Fruit fly (Drosophila melanogaster): Measurements from ENCODE around the gene pum.

pum gene

DNA sequence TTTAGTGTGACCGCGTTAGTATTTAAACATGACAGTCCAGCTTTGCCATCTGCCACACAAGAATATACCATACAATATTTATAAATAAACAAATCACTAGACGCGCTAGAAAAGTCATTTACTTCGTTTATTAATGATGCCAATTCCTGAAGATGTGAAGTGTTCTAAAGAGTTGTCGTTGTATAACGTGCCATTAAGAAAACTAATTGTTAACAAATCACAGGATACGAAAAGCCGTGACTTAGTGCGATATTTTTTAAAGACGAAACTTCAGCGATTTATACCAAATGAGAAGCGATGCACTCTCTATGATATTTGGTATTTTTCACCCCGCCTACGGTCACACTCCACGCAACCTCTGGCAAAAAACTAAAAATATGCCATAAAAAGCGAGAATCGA, 198.0 kb downstream of the pum start, which contains the start of gene neur (continued):
- TF ChIP-seq CG34224 (GFP tag; IDR thresholded peaks at IDR 0.05; ENCODE audit: partially characterized antibody) (peak; percentile 59), kni (GFP tag; optimal IDR thresholded peaks at IDR 0.05) (no peak), gfzf (GFP tag; optimal IDR thresholded peaks at IDR 0.05) (peak; percentile 91), hth (optimal IDR thresholded peaks at IDR 0.05) (no peak), Mes4 (GFP tag; optimal IDR thresholded peaks at IDR 0.05) (peak; percentile 26), MBD-R2 (GFP tag; IDR thresholded peaks at IDR 0.05) (peak; percentile 57), ham (GFP tag; IDR thresholded peaks at IDR 0.05) (no peak), danr (GFP tag; IDR thresholded peaks at IDR 0.05) (no peak), CG5245 (GFP tag; optimal IDR thresholded peaks at IDR 0.05) (no peak), fu2 (GFP tag; optimal IDR thresholded peaks at IDR 0.05) (no peak), CG8944 (GFP tag; optimal IDR thresholded peaks at IDR 0.05) (no peak), fd102C (GFP tag; optimal IDR thresholded peaks at IDR 0.05) (no peak), ATbp (GFP tag; optimal IDR thresholded peaks at IDR 0.05) (no peak), NC2β (GFP tag; optimal IDR thresholded peaks at IDR 0.05) (peak; percentile 26), disco-r (GFP tag; optimal IDR thresholded peaks at IDR 0.05) (no peak), CG10274 (GFP tag; optimal IDR thresholded peaks at IDR 0.05) (no peak), CG4328 (GFP tag; optimal IDR thresholded peaks at IDR 0.05) (peak; percentile 15), slbo (GFP tag; IDR thresholded peaks at IDR 0.05) (peak; percentile 39; the same call in 1 of the 2 replicates), seq (GFP tag; IDR thresholded peaks at IDR 0.05) (no peak), Side (GFP tag; optimal IDR thresholded peaks at IDR 0.05) (peak; percentile 32), pnt (GFP tag; optimal IDR thresholded peaks at IDR 0.05) (no peak), tup (GFP tag; optimal IDR thresholded peaks at IDR 0.05) (no peak), CG17186 (GFP tag; optimal IDR thresholded peaks at IDR 0.05) (peak; percentile 38), Hr39 (optimal IDR thresholded peaks at IDR 0.05) (no peak), HLHmδ (GFP tag; optimal IDR thresholded peaks at IDR 0.05) (no peak), Ets65A (GFP tag) (peak; percentile 91), Kr (GFP tag; optimal IDR thresholded peaks at IDR 0.05) (no peak), otp (GFP tag; IDR thresholded peaks at IDR 0.05) (no peak), Dp (GFP tag; optimal IDR thresholded peaks at IDR 0.05) (peak; percentile 35), CG12219 (GFP tag; optimal IDR thresholded peaks at IDR 0.05) (no peak), hb (GFP tag; IDR thresholded peaks at IDR 0.05; ENCODE audit: partially characterized antibody) (peak; percentile 60; the same call in 1 of the 3 replicates), schlank (tag; optimal IDR thresholded peaks at IDR 0.05) (no peak), bab2 (GFP tag; optimal IDR thresholded peaks at IDR 0.05) (no peak), Ada2b (GFP tag; IDR thresholded peaks at IDR 0.05) (no peak), CG11398 (GFP tag; optimal IDR thresholded peaks at IDR 0.05) (no peak), lola (GFP tag; optimal IDR thresholded peaks at IDR 0.05) (peak in 1 of 3 experiments; percentile 23), Nf-YC (tag; optimal IDR thresholded peaks at IDR 0.05) (peak; percentile 41), nerfin-2 (GFP tag; IDR thresholded peaks at IDR 0.05; ENCODE audit: partially characterized antibody) (0 out of 2 replicates have a peak, but pooled peaks have one; percentile 13), D19B (GFP tag; optimal IDR thresholded peaks at IDR 0.05) (no peak), lbe (GFP tag; optimal IDR thresholded peaks at IDR 0.05) (no peak), Adf1 (GFP tag; IDR thresholded peaks at IDR 0.05) (no peak), stwl (tag; optimal IDR thresholded peaks at IDR 0.05) (peak; percentile 94), MTF-1 (GFP tag; optimal IDR thresholded peaks at IDR 0.05; ENCODE audit: borderline replicate concordance) (no peak), NC2α (GFP tag; optimal IDR thresholded peaks at IDR 0.05) (no peak), Abd-B (GFP tag; optimal IDR thresholded peaks at IDR 0.05) (peak; percentile 27), ind (GFP tag; optimal IDR thresholded peaks at IDR 0.05) (no peak), shn (GFP tag; optimal IDR thresholded peaks at IDR 0.05) (no peak), ci (GFP tag; IDR thresholded peaks at IDR 0.05) (peak; percentile 46; the same call in 1 of the 3 replicates), CG18619 (GFP tag; optimal IDR thresholded peaks at IDR 0.05) (peak; percentile 25), unc-4 (GFP tag; IDR thresholded peaks at IDR 0.05; ENCODE audit: partially characterized antibody) (peak; percentile 72), Eip74EF (GFP tag; optimal IDR thresholded peaks at IDR 0.05) (no peak)
